In the genomic region with DNA sequence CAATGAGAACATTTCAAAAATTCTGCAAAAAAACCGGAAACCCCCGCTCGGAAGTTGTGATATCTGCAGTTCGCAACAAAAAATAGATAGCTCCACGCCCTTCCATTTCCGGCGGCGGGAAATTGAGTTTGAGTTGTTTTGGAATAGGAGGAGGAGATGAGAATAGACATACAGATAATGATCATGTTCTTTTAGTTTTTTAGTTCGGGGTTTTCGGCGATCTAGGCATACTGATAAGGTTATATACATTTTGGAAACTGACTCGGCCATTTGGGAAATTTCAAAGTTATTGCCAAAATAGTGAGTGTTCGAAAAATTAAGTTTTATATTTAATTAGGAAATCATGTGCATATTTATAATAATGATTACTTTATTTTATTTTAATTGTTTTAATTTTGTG, we compare ENCODE assay signal across 4 worm cellular contexts.
TF ChIP-seq lines count a peak whose summit lies in the region.

No protein-coding gene starts in this region.

TF ChIP-seq in whole organism, L1 larva, 84 proteins besides CTCF, POLR2A, EP300 and RAD21:
- peak; percentile 44 for TF ChIP-seq lin-14 (GFP tag; optimal IDR thresholded peaks at IDR 0.05; lab: Kevin White, UChicago)
- TF ChIP-seq hlh-4 (tag; optimal IDR thresholded peaks at IDR 0.05; lab: Kevin White, UChicago), result no peak
- TF ChIP-seq nhr-85 (tag; lab: Kevin White, UChicago), result peak; percentile 29

TF ChIP-seq in whole organism, L2 larva, 48 proteins besides CTCF, POLR2A, EP300 and RAD21:
- TF ChIP-seq zag-1 (tag; optimal IDR thresholded peaks at IDR 0.05; lab: Kevin White, UChicago) (no peak), nhr-6 (tag; optimal IDR thresholded peaks at IDR 0.05; lab: Kevin White, UChicago) (no peak), elt-1 (tag; optimal IDR thresholded peaks at IDR 0.05; lab: Kevin White, UChicago) (peak; percentile 11), R02D3.7 (tag; optimal IDR thresholded peaks at IDR 0.05; lab: Kevin White, UChicago) (no peak), nhr-237 (tag; optimal IDR thresholded peaks at IDR 0.05; lab: Kevin White, UChicago) (no peak)
TF ChIP-seq in whole organism, L2 larva: peak in this region for 1.

TF ChIP-seq in whole organism, L3 larva, 47 proteins besides CTCF, POLR2A, EP300 and RAD21:
- TF ChIP-seq zag-1 (tag; optimal IDR thresholded peaks at IDR 0.05; lab: Kevin White, UChicago) (no peak), elt-1 (tag; optimal IDR thresholded peaks at IDR 0.05; lab: Kevin White, UChicago) (peak; percentile 74)

TF ChIP-seq in whole organism, mixed stage, embryonic, 35 proteins besides CTCF, POLR2A, EP300 and RAD21:
- TF ChIP-seq unc-120 (tag; optimal IDR thresholded peaks at IDR 0.05; lab: Kevin White, UChicago; ENCODE audit: poor library complexity, severe bottlenecking) (no peak), ztf-11 (tag; optimal IDR thresholded peaks at IDR 0.05; lab: Kevin White, UChicago) (no peak), elt-1 (tag; optimal IDR thresholded peaks at IDR 0.05; lab: Kevin White, UChicago; ENCODE audit: borderline replicate concordance, insufficient read depth) (peak; percentile 53)
